Fruit fly (Drosophila melanogaster) whole organism, embryonic: ENCODE results near the gene Datp.
A peak's percentile ranks its signal among the peaks of the same experiment; 100 is the strongest.

ENCODE experiments used
- CG10267 ChIP-seq: fragments of 200-800 bp; sonication (Bioruptor generic); optimal IDR thresholded peaks from 2 replicates; lab custom pipeline; 2018; ENCODE audit warnings: missing biosample characterization, mild to moderate bottlenecking, missing genetic modification characterization, moderate library complexity
- CG10462 ChIP-seq: fragments of 200-800 bp; sonication (Bioruptor generic); optimal IDR thresholded peaks from 2 replicates; lab custom pipeline; 2016; ENCODE audit warnings: missing biosample characterization, missing genetic modification characterization
- CG11456 ChIP-seq: fragments of 200-800 bp; sonication (Bioruptor generic); IDR thresholded peaks from 3 replicates; pipeline ENCODE4 v1.3.6; 2022; ENCODE audit warnings: missing biosample characterization, missing genetic modification characterization
- CG12071 ChIP-seq: fragments of 200-800 bp; sonication (Bioruptor generic); optimal IDR thresholded peaks from 3 replicates; lab custom pipeline; 2018; ENCODE audit warnings: missing biosample characterization, mild to moderate bottlenecking, missing genetic modification characterization
- CG13624 ChIP-seq: fragments of 200-800 bp; sonication (Bioruptor generic); optimal IDR thresholded peaks from 2 replicates; lab custom pipeline; 2016; ENCODE audit warnings: missing biosample characterization, missing genetic modification characterization
- CG17328 ChIP-seq: fragments of 200-800 bp; sonication (Bioruptor generic); IDR thresholded peaks from 2 replicates; pipeline ENCODE4 v1.3.6; 2022; ENCODE audit warnings: missing biosample characterization, missing genetic modification characterization
- CG18011 ChIP-seq: fragments of 200-800 bp; sonication (Bioruptor generic); optimal IDR thresholded peaks from 2 replicates; lab custom pipeline; 2017; ENCODE audit warnings: missing biosample characterization, missing genetic modification characterization, mild to moderate bottlenecking, moderate library complexity, missing genotype
- CG2120 ChIP-seq: fragments of 200-800 bp; sonication (Bioruptor generic); optimal IDR thresholded peaks from 3 replicates; lab custom pipeline; 2016; ENCODE audit warnings: missing biosample characterization, missing genetic modification characterization
- CG32772 ChIP-seq: fragments of 200-800 bp; sonication (Bioruptor generic); IDR thresholded peaks from 2 replicates; pipeline ENCODE4 v1.3.6; 2022; ENCODE audit warnings: missing biosample characterization, missing genetic modification characterization
- CG33213 ChIP-seq: fragments of 200-800 bp; sonication (Bioruptor generic); optimal IDR thresholded peaks from 3 replicates; lab custom pipeline; 2016; ENCODE audit warnings: missing biosample characterization, missing genetic modification characterization
- CG3847 ChIP-seq: fragments of 200-800 bp; sonication (Bioruptor generic); IDR thresholded peaks from 2 replicates; pipeline ENCODE4 v1.3.6; 2022; ENCODE audit warnings: missing biosample characterization, missing genetic modification characterization
- CG3995 ChIP-seq: fragments of 200-800 bp; sonication (Bioruptor generic); optimal IDR thresholded peaks from 3 replicates; lab custom pipeline; 2016; ENCODE audit warnings: missing biosample characterization, missing genetic modification characterization
- CG4617 ChIP-seq: fragments of 200-800 bp; sonication (Bioruptor generic); optimal IDR thresholded peaks from 3 replicates; lab custom pipeline; 2016; ENCODE audit warnings: missing biosample characterization, missing genetic modification characterization, borderline replicate concordance
- CG6689 ChIP-seq: fragments of 200-800 bp; sonication (Bioruptor generic); IDR thresholded peaks from 2 replicates; pipeline ENCODE4 v1.3.6; 2022; ENCODE audit warnings: missing biosample characterization, missing genetic modification characterization
- CG7786 ChIP-seq: fragments of 200-800 bp; sonication (Bioruptor generic); optimal IDR thresholded peaks from 2 replicates; lab custom pipeline; 2016; ENCODE audit warnings: missing biosample characterization, missing genetic modification characterization
- CG9797 ChIP-seq: fragments of 200-800 bp; sonication (Bioruptor generic); optimal IDR thresholded peaks from 3 replicates; lab custom pipeline; 2018; ENCODE audit warnings: missing biosample characterization, mild to moderate bottlenecking, missing genetic modification characterization
- CG9932 ChIP-seq: fragments of 200-800 bp; sonication (Bioruptor generic); IDR thresholded peaks from 2 replicates; pipeline ENCODE4 v1.3.6; 2022; ENCODE audit warnings: missing biosample characterization, missing genetic modification characterization
- Dbx ChIP-seq: fragments of 200-800 bp; sonication (Bioruptor generic); IDR thresholded peaks from 3 replicates; pipeline ENCODE4 v1.3.6; 2022; ENCODE audit warnings: missing biosample characterization, missing genetic modification characterization
- Dll ChIP-seq: fragments of 200-800 bp; sonication (Bioruptor generic); IDR thresholded peaks from 4 replicates; pipeline ENCODE4 v1.3.6; 2022; ENCODE audit warnings: missing biosample characterization, missing genetic modification characterization; ENCODE audit not compliant: partially characterized antibody
- Ets97D ChIP-seq: fragments of 200-800 bp; sonication (Bioruptor generic); optimal IDR thresholded peaks from 3 replicates; lab custom pipeline; 2016; ENCODE audit warnings: missing biosample characterization, missing genetic modification characterization
- HmgZ ChIP-seq: fragments of 200-800 bp; sonication (Bioruptor generic); optimal IDR thresholded peaks from 2 replicates; lab custom pipeline; 2018; ENCODE audit warnings: missing biosample characterization, mild to moderate bottlenecking, missing genetic modification characterization
- Hr51 ChIP-seq, 2 experiments: fragments of 200-800 bp; sonication (Bioruptor generic); optimal IDR thresholded peaks; 2 replicates in 1 of 2; 3 replicates in 1 of 2; lab custom pipeline; 2016 to 2018; ENCODE audit warnings: missing biosample characterization in 2 of 2, missing genetic modification characterization in 2 of 2, mild to moderate bottlenecking in 1 of 2, moderate library complexity in 1 of 2
- Lpt ChIP-seq: fragments of >200 bp; optimal IDR thresholded peaks from 2 replicates; lab custom pipeline; 2018; ENCODE audit warnings: missing biosample characterization, missing genetic modification characterization
- MESR4 ChIP-seq: fragments of 200-800 bp; sonication (Bioruptor generic); optimal IDR thresholded peaks from 2 replicates; lab custom pipeline; 2018; ENCODE audit warnings: missing biosample characterization, mild to moderate bottlenecking, missing genetic modification characterization, moderate library complexity
- Med ChIP-seq: fragments of 200-800 bp; sonication (Bioruptor generic); peaks from one replicate; lab custom pipeline; 2016; ENCODE audit warnings: missing biosample characterization, missing genetic modification characterization, mild to moderate bottlenecking, inconsistent platforms, moderate library complexity
- NFAT ChIP-seq: fragments of 200-800 bp; sonication (Bioruptor generic); IDR thresholded peaks from 2 replicates; pipeline ENCODE4 v1.3.6; 2022; ENCODE audit warnings: missing biosample characterization, missing genetic modification characterization
- Neu2 ChIP-seq: fragments of 200-800 bp; sonication (Bioruptor generic); optimal IDR thresholded peaks from 3 replicates; lab custom pipeline; 2016; ENCODE audit warnings: missing biosample characterization, missing genetic modification characterization, borderline replicate concordance
- Pdp1 ChIP-seq, 2 experiments: fragments of 200-800 bp; sonication (Bioruptor generic); optimal IDR thresholded peaks; 3 replicates each; lab custom pipeline; 2016; ENCODE audit warnings: missing biosample characterization in 2 of 2, missing genetic modification characterization in 2 of 2, mild to moderate bottlenecking in 1 of 2, moderate library complexity in 1 of 2
- Sry-δ ChIP-seq: fragments of 200-800 bp; sonication (Bioruptor generic); optimal IDR thresholded peaks from 2 replicates; lab custom pipeline; 2016; ENCODE audit warnings: missing biosample characterization, missing genetic modification characterization
- Trl ChIP-seq, 3 experiments: fragments of >200 bp in 2 of 3; fragments of 200-800 bp in 1 of 3; sonication (Bioruptor generic) in 1 of 3; optimal IDR thresholded peaks; 2 replicates in 1 of 3; 3 replicates in 2 of 3; lab custom pipeline; 2016 to 2017; ENCODE audit warnings: missing biosample characterization in 1 of 3, missing genetic modification characterization in 1 of 3
- Xrp1 ChIP-seq: fragments of 200-800 bp; sonication (Bioruptor generic); IDR thresholded peaks from 2 replicates; pipeline ENCODE4 v1.3.6; 2022; ENCODE audit warnings: missing biosample characterization, missing genetic modification characterization
- dysf ChIP-seq: fragments of 200-800 bp; sonication (Bioruptor generic); IDR thresholded peaks from 3 replicates; pipeline ENCODE4 v1.3.6; 2022; ENCODE audit warnings: missing biosample characterization, missing genetic modification characterization
- ems ChIP-seq: fragments of 200-800 bp; sonication (Bioruptor generic); optimal IDR thresholded peaks from 3 replicates; lab custom pipeline; 2016; ENCODE audit warnings: missing biosample characterization, missing genetic modification characterization
- eyg ChIP-seq: fragments of 200-800 bp; sonication (Bioruptor generic); optimal IDR thresholded peaks from 3 replicates; lab custom pipeline; 2016; ENCODE audit warnings: missing biosample characterization, missing genetic modification characterization
- gfzf ChIP-seq: fragments of 200-800 bp; sonication (Bioruptor generic); optimal IDR thresholded peaks from 2 replicates; lab custom pipeline; 2016; ENCODE audit warnings: missing biosample characterization, mild to moderate bottlenecking, missing genetic modification characterization, moderate library complexity
- hkb ChIP-seq, 2 experiments: fragments of 200-800 bp in 1 of 2; fragments of >200 bp in 1 of 2; sonication (Bioruptor generic) in 1 of 2; IDR thresholded peaks in 1 of 2; optimal IDR thresholded peaks in 1 of 2; 2 replicates each; pipeline versions ENCODE4 v1.3.6 to Lab custom; 2017 to 2022; ENCODE audit warnings: missing biosample characterization in 1 of 2, missing genetic modification characterization in 1 of 2
- inv ChIP-seq: fragments of 200-800 bp; sonication (Bioruptor generic); IDR thresholded peaks from 2 replicates; pipeline ENCODE4 v1.3.6; 2022; ENCODE audit warnings: missing biosample characterization, missing genetic modification characterization; ENCODE audit not compliant: partially characterized antibody
- jumu ChIP-seq: fragments of 200-800 bp; sonication (Bioruptor generic); optimal IDR thresholded peaks from 3 replicates; lab custom pipeline; 2016; ENCODE audit warnings: missing biosample characterization, missing genetic modification characterization
- lbe ChIP-seq: fragments of 200-800 bp; sonication (Bioruptor generic); optimal IDR thresholded peaks from 2 replicates; lab custom pipeline; 2016; ENCODE audit warnings: missing biosample characterization, mild to moderate bottlenecking, missing genetic modification characterization
- lmd ChIP-seq: fragments of 200-800 bp; sonication (Bioruptor generic); IDR thresholded peaks from 2 replicates; pipeline ENCODE4 v1.3.6; 2022; ENCODE audit warnings: missing biosample characterization, missing genetic modification characterization
- mam ChIP-seq: fragments of 200-800 bp; sonication (Bioruptor generic); optimal IDR thresholded peaks from 3 replicates; lab custom pipeline; 2016; ENCODE audit warnings: missing biosample characterization, missing genetic modification characterization
- peb ChIP-seq: fragments of 200-800 bp; sonication (Bioruptor generic); IDR thresholded peaks from 2 replicates; pipeline ENCODE4 v1.3.6; 2022; ENCODE audit warnings: missing biosample characterization, missing genetic modification characterization
- pho ChIP-seq: fragments of 200-800 bp; sonication (Bioruptor generic); optimal IDR thresholded peaks from 2 replicates; lab custom pipeline; 2016; ENCODE audit warnings: missing biosample characterization, missing genetic modification characterization
- pzg ChIP-seq: fragments of 200-800 bp; sonication (Bioruptor generic); optimal IDR thresholded peaks from 3 replicates; lab custom pipeline; 2018; ENCODE audit warnings: missing biosample characterization, mild to moderate bottlenecking, missing genetic modification characterization, moderate library complexity
- sob ChIP-seq: fragments of 200-800 bp; sonication (Bioruptor generic); IDR thresholded peaks from 2 replicates; pipeline ENCODE4 v1.3.6; 2022; ENCODE audit warnings: missing biosample characterization, missing genetic modification characterization
- ssp ChIP-seq: fragments of 200-800 bp; sonication (Bioruptor generic); IDR thresholded peaks from 2 replicates; pipeline ENCODE4 v1.3.6; 2022; ENCODE audit warnings: missing biosample characterization, missing genetic modification characterization
- tgo ChIP-seq: fragments of 200-800 bp; sonication (Bioruptor generic); IDR thresholded peaks from 3 replicates; pipeline ENCODE4 v1.3.6; 2022; ENCODE audit warnings: missing biosample characterization, missing genetic modification characterization
- tin ChIP-seq: fragments of 200-800 bp; sonication (Bioruptor generic); optimal IDR thresholded peaks from 3 replicates; lab custom pipeline; 2016; ENCODE audit warnings: missing biosample characterization, missing genetic modification characterization
- trem ChIP-seq: fragments of 200-800 bp; optimal IDR thresholded peaks from 3 replicates; lab custom pipeline; 2019; ENCODE audit warnings: missing biosample characterization, mild to moderate bottlenecking, missing genetic modification characterization, moderate library complexity

Datp gene

DNA sequence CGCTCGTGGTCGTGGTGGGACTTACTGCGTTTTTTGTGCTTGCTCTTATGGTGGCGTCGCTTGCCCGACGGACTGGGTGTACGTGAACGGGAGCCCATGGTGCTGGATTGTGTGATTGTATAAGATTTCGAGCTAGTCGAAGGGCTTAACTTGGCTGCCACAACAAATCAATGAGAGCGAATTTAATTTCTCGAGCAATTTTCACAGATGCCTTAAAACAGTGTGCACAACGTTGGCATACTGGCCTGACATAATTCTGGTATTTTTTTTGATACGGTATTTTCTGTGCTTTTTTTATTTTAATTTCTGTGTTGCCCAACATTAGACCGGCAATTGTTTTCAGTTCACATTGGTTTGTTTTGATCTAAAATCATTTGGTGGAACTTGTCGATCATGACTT is 682 bp downstream of the Datp start, which contains the start of gene Arglu1 (continued):
- TF ChIP-seq CG9797 = peak; percentile 66
- peak; percentile 86 for TF ChIP-seq CG10267 (tag; lab: Kevin White, UChicago)
- peak; percentile 1 for TF ChIP-seq CG3995
- no peak for TF ChIP-seq Neu2
- peak; percentile 46 for TF ChIP-seq CG2120
- peak; percentile 38 for TF ChIP-seq HmgZ (tag; lab: Kevin White, UChicago)
- TF ChIP-seq CG10462 (GFP tag; lab: Kevin White, UChicago) = no peak
- no peak for TF ChIP-seq CG12071
- 0 out of 2 replicates have a peak, but pooled peaks have one; percentile 18 for TF ChIP-seq ssp (GFP tag; lab: Robert Waterston, UW)
- peak; percentile 87 for TF ChIP-seq CG4617 (GFP tag; lab: Kevin White, UChicago)
- peak; percentile 34; the same call in 1 of the 2 replicates for TF ChIP-seq NFAT (GFP tag; lab: Robert Waterston, UW)
- TF ChIP-seq MESR4 (GFP tag; lab: Kevin White, UChicago) = peak; percentile 85
- no peak for TF ChIP-seq CG6689 (GFP tag; lab: Robert Waterston, UW)
- TF ChIP-seq Dbx (GFP tag; lab: Robert Waterston, UW) = peak; percentile 57; the same call in 1 of the 3 replicates
- peak; percentile 60 for TF ChIP-seq pzg (GFP tag; lab: Kevin White, UChicago)
- TF ChIP-seq peb = no peak
- peak; percentile 69 for TF ChIP-seq CG9932 (GFP tag; lab: Robert Waterston, UW)
- 0 out of 2 replicates have a peak, but pooled peaks have one; percentile 32 for TF ChIP-seq CG3847 (GFP tag; lab: Robert Waterston, UW)
- TF ChIP-seq dysf = no peak
- peak in 1 of 2 experiments; percentile 6 for TF ChIP-seq Hr51 (GFP tag; optimal IDR thresholded peaks at IDR 0.05; lab: Kevin White, UChicago)
- TF ChIP-seq lbe = peak; percentile 29
- TF ChIP-seq pho (GFP tag; lab: Kevin White, UChicago) = peak; percentile 15
- peak in 1 of 2 experiments; percentile 81 for TF ChIP-seq Pdp1 (GFP tag; optimal IDR thresholded peaks at IDR 0.05; lab: Kevin White, UChicago)
- TF ChIP-seq lmd (GFP tag; lab: Robert Waterston, UW) = peak; percentile 26; the same call in 1 of the 2 replicates
- peak; percentile 88 for TF ChIP-seq Med (GFP tag; lab: Kevin White, UChicago)
- 0 out of 2 replicates have a peak, but pooled peaks have one; percentile 15 for TF ChIP-seq Xrp1 (GFP tag; lab: Robert Waterston, UW)
- TF ChIP-seq tin (GFP tag; lab: Kevin White, UChicago) = peak; percentile 22
- no peak for TF ChIP-seq Trl (optimal IDR thresholded peaks at IDR 0.05; lab: Kevin White, UChicago)
- peak; percentile 23 for TF ChIP-seq Trl (GFP tag; optimal IDR thresholded peaks at IDR 0.05; lab: Kevin White, UChicago)
- TF ChIP-seq inv = no peak
- TF ChIP-seq eyg = peak; percentile 25
- 0 out of 4 replicates have a peak, but pooled peaks have one; percentile 31 for TF ChIP-seq Dll (GFP tag; lab: Robert Waterston, UW)
- TF ChIP-seq Ets97D (GFP tag; lab: Kevin White, UChicago) = peak; percentile 37
- TF ChIP-seq mam (GFP tag; lab: Kevin White, UChicago) = peak; percentile 53
- peak; percentile 67 for TF ChIP-seq gfzf (GFP tag; lab: Kevin White, UChicago)
- TF ChIP-seq CG13624 (GFP tag; lab: Kevin White, UChicago) = peak; percentile 26
- peak; percentile 77 for TF ChIP-seq CG32772 (GFP tag; lab: Robert Waterston, UW)
- TF ChIP-seq CG7786 (GFP tag; lab: Kevin White, UChicago) = peak; percentile 33
- TF ChIP-seq Lpt (GFP tag; lab: Kevin White, UChicago) = no peak
- TF ChIP-seq ems (GFP tag; lab: Kevin White, UChicago) = peak; percentile 28
- TF ChIP-seq trem (tag; lab: Kevin White, UChicago) = peak; percentile 8
- peak; percentile 57; the same call in 1 of the 2 replicates for TF ChIP-seq sob (GFP tag; lab: Robert Waterston, UW)
- peak; percentile 2 for TF ChIP-seq Sry-δ (GFP tag; lab: Kevin White, UChicago)
- peak; percentile 14 for TF ChIP-seq CG18011 (GFP tag; lab: Kevin White, UChicago)
- peak; percentile 28; the same call in 1 of the 3 replicates for TF ChIP-seq tgo (GFP tag; lab: Robert Waterston, UW)
- peak; percentile 63; the same call in 1 of the 3 replicates for TF ChIP-seq CG11456
- peak; percentile 37 for TF ChIP-seq CG33213 (GFP tag; lab: Kevin White, UChicago)
- no peak for TF ChIP-seq CG17328 (GFP tag; lab: Robert Waterston, UW)
- TF ChIP-seq hkb (optimal IDR thresholded peaks at IDR 0.05; lab: Kevin White, UChicago) = no peak
- TF ChIP-seq hkb (GFP tag; IDR thresholded peaks at IDR 0.05; lab: Robert Waterston, UW) = peak; percentile 28; the same call in 1 of the 2 replicates
- peak; percentile 26 for TF ChIP-seq jumu (GFP tag; lab: Kevin White, UChicago)
